Fruit fly (Drosophila melanogaster): Measurements from ENCODE around the gene Ten-a.

The Ten-a gene

DNA sequence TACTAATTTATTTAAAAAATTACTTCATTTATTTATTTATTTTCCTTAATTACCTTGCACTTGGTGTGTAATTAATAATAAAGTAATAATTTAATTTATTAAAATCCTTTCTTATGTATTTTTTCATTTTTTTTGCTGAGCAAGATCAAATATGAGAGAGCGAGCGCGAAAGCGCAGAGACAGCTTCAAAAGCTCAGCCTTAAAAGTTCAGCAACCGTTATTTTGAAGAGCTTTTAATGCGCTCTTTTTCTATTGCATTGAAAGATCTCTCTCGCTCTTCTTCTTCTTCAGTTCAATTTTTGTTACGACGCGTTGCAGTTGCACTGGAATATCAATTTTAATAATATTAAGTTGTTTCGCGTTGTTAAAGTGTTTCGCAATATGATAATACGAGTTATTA is at the start of gene Ten-a:
Ten-a (plus strand) TSS at position 301 of the 400 bp plus-strand sequence.
- TF ChIP-seq CG8478 (optimal IDR thresholded peaks at IDR 0.05) (no peak), CTCF (optimal IDR thresholded peaks at IDR 0.05) (no peak)

DNA sequence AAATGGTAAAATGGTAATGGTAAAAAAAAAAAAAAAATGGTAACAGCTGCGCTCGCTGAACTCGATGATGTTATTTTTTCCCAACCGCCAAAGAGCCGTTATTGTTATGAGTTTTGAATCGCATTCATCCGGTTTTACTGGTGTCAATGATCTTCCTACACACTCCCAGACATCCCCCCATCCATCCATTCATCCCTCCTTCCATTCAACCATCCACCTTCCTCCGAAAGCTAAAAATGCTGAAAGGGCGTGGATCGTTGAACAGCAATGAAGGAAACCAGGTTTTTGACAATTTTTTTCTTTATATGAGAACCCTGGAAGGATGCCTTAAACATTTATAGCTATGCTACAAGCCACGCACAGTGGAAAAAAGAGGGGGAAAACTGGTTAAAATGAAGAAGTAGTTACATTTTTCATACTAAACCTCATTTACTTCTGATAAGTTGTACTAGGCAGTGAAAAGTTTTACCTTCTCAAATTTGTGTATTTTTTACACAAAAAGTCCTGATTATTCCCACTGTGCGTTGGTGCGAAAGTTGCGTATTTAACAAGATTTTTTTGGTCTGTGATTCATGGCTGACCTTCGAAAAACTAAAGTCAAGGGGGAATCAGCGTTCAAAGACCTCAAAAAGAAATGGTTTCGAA is 43.4 kb upstream of the Ten-a start:
- no peak for TF ChIP-seq CG8478 (optimal IDR thresholded peaks at IDR 0.05)
- TF ChIP-seq CTCF (optimal IDR thresholded peaks at IDR 0.05): no peak

DNA sequence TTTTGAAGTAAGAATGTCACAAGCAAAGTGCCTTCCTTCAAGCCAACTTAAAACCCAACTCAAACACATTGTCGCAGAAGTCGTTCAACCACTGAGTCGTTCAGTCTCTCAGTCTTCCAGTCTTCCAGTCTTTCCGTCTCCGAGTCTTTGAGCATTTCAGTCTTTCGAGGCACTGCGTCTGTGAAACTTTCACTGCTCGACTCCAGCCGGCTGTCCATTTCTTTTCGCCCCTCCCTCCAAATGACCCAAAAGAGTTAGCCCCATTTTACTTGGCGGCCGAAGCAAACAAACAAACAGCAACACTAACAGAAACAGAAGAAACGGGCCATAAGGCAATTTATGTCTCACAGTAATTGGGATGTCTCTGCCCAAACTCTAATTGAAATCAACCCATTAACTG is 42.5 kb upstream of the Ten-a start:
- TF ChIP-seq CTCF (optimal IDR thresholded peaks at IDR 0.05) (no peak), CG8478 (optimal IDR thresholded peaks at IDR 0.05) (no peak)

DNA sequence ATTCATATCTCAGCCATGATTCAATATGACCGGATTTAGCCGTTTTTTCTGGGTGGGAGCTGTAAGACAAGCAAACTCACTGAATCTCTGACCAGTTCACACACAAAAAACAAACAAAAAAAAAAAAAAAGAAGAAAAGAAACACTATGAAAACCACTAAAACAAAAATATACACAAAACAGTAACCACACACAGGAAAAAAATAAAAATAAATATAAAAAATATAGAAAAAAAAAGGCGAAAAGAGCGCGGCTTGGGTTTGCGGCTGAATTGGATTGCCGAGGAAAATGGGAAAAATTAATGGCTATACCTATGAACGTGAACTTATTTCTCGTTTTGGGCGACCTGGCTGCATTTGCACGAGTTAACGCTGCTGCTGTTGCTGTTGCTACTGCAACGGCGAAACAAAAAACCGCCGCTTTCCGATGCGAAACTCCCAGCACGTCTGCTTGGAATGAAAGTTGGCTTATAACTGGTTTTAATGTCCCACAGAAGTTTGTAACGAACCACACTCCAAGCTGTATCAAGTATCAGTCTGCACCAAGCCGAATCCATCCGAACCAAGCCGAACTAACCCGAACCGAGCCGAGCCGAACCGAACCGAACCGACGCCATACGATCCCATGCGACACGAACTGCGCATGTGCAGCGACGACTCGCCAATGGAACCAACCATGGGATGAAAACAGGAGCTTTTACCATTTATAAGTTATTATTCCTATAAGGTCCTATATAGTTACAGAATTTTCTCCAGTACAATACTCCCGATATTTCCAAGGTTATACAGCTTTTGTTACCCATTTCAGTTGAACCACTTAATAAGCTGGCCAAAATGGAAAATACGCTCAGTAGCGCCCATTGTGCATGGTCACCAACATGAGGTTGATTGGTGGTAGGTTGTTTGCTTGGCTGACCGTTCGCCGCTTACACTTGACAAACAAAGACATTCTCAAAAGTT is 39.8 kb upstream of the Ten-a start, which contains the start of gene fw:
fw (minus strand) TSS at position 478 of the 958 bp plus-strand sequence.
- TF ChIP-seq CTCF (optimal IDR thresholded peaks at IDR 0.05) (no peak), CG8478 (optimal IDR thresholded peaks at IDR 0.05) (no peak)

DNA sequence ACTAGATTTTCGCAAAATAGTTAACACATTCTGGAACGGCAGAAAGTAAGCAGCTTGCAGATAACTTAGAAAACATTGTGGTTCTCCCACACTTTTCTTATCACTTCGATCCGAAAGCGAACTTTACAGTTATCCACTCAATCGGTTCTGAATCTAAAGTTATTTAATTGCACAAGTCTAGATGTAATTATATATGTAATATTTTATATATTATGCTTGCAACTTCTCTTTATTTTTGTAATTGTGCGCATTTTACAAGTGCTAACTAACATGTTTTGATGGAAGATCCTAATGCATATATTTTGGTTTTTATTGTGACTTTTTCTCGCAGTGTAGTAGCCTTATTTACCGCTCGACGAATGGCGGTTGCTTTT is 39.1 kb upstream of the Ten-a start:
- TF ChIP-seq CG8478 (optimal IDR thresholded peaks at IDR 0.05) (no peak), CTCF (optimal IDR thresholded peaks at IDR 0.05) (no peak)

DNA sequence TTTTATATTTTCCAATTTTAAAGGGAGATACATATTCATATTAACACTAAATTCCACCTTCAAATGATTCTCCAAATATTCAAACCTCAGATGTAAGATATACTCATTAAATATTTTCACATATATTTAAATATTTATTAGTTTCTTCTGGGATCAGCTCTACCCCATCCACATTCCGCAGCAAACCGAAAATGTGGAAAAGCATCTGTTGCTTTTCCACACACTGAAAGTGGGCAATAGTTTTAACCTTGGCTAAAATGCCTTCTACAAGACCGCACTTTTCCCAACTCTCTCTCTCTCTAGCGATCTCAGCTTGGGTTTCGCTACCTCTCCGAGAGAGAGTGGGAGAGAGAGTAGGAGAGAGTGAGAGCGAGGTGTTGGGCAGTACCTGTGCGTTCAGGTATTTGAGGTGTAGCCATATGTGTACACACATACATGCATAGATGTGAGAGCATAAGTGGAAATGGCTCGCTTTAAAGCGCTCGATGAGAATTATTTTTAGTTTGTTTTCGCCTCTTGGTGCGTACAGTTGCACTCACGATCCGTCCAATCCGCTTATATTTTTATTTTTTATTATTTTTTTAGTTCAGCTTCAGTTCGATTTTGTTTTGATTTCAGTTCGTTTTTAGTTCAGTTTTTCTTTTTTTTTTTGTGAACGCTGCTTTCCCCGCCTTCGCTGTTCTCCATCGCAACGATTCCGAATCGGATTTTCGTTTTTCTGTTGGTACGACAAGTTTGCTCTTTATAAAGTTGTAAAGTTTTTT is 36.6 kb upstream of the Ten-a start, which contains the start of gene CG1806:
CG1806 (plus strand) TSS at position 499 of the 764 bp plus-strand sequence.
- no peak for TF ChIP-seq CG8478 (optimal IDR thresholded peaks at IDR 0.05)
- no peak for TF ChIP-seq CTCF (optimal IDR thresholded peaks at IDR 0.05)

DNA sequence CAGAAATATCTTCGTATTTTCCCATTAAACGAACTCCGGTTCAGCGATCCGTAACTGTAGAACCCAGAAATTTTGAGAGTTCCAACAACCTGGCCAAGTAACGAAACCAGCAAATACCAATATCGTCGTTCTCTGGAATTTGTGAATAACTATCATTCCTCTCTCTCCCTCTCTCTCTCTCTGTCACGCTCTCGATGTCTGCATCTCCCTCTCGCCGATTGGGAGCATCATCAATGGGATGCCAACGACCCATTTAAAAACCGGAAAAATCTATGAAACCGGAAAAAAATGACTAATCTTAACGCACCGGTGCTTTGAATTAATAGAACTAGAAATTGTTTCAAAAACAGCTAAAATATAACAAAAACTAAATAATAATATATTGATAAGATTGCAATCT is 35.9 kb upstream of the Ten-a start:
- TF ChIP-seq CTCF (optimal IDR thresholded peaks at IDR 0.05): no peak
- TF ChIP-seq CG8478 (optimal IDR thresholded peaks at IDR 0.05): no peak

DNA sequence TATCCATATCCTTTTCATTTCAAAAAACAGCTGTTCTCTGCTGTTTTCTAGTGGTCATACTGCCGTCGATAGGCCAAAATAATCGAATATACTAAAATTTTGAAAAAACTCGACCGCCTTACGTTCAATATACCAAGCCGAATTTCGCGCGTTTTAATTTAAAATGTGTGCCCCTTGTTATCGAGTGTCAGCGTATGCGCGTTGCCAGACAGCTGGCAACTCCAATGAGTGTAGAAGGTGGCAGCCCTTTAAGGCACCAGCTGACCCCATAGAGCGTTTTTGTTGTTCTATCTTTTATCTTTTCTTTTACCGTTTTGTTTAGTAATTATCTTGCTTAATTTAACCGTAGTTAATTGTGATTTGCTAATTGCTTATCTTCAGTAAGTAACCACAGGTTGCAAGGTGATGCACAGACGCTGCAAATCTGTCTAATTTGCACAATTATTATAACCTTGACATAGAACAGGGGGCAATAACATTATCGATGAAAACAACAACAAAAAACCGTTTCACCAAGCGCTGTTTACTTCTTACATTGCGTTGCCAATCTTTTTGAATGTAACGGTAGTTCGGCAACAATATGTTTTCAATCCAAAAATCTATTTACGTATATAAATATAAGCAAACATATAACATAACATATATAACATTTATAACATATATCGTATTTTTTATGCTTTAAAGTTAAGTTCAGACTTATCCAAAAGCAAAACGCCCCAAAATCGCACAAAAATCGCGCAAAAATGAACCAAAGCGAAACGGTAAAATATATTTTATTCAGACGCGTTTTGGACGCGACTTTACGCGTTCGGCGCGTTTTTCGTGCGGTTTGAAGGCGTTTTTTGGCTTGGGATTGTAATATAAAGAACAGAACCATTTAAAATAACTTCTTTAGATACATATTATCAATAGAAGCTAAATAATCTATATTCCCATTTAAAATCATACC is 31.1 kb upstream of the Ten-a start, which contains the start of the genes CG1492 and regucalcin:
CG1492 (minus strand) TSS at position 63 of the 949 bp plus-strand sequence.
regucalcin (plus strand) TSS at position 229 of the 949 bp plus-strand sequence.
- TF ChIP-seq CTCF (optimal IDR thresholded peaks at IDR 0.05): peak; percentile 50 to 54
- TF ChIP-seq CG8478 (optimal IDR thresholded peaks at IDR 0.05): no peak

DNA sequence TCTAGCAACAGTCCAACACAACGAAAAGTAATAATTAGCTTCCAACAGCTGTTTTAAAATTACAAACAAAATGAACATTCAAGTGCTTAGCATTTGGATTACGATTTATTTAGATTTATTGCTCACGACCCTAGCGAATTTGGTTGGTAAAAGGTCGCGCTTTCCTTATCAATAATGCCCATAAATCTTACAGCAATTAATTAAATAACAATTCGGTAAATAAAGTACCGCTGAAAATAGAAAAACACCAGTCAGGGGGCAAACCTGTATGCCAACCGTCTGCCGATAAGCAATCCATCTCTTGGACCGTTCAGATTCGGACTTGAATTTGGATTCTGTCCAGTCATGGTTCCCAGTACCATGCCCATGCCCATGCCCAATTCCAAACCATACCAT is 30.4 kb upstream of the Ten-a start:
- TF ChIP-seq CG8478 (optimal IDR thresholded peaks at IDR 0.05): no peak
- no peak for TF ChIP-seq CTCF (optimal IDR thresholded peaks at IDR 0.05)

DNA sequence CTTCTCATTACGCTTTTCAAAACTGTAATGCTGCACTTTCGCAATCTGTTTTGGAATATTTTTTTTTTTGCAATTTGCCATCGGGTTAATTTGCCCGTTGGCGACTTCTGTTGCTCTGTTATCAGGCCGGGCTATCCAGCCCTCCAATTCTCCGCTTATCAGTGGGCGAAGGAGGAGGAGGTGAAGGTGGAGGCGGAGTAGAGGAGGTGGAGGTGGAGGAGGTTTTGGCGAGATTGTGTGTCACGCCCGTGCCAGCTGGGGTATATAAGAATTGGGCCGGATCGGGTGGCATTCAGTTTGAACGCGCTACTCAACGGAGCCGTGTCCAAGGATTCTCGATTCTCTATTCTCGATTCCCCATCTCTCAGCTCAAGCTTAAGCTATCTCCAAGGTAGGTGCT is 29.4 kb upstream of the Ten-a start:
- TF ChIP-seq CG8478 (optimal IDR thresholded peaks at IDR 0.05) (no peak), CTCF (optimal IDR thresholded peaks at IDR 0.05) (no peak)

DNA sequence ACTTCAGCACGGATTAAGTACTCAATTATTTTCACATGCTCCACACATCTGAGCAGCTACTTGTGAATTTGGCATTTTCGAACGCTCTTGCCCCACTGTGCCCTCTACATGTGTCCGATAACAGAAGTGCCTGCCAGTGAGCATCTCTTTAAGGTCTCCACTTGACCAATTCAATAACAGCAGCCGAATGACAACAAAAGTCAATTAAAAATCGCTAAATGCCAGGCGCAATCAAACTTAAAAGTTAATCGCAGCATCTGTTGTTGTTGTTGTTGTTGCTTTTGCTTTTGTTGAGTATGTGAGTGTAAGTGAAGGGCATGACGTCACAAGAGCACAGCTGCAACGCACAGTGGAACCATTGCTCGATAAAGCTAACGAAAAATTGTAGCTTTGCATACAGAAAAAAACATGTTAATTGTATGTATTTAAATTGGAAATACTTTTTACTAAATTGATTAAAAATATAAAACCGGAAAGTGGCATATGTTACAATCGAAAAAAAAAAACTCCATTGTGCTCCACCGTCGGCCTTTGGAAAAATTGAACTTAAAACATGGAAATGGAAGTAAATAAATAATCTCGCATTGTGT is 28.6 kb upstream of the Ten-a start:
- no peak for TF ChIP-seq CG8478 (optimal IDR thresholded peaks at IDR 0.05)
- TF ChIP-seq CTCF (optimal IDR thresholded peaks at IDR 0.05): no peak

DNA sequence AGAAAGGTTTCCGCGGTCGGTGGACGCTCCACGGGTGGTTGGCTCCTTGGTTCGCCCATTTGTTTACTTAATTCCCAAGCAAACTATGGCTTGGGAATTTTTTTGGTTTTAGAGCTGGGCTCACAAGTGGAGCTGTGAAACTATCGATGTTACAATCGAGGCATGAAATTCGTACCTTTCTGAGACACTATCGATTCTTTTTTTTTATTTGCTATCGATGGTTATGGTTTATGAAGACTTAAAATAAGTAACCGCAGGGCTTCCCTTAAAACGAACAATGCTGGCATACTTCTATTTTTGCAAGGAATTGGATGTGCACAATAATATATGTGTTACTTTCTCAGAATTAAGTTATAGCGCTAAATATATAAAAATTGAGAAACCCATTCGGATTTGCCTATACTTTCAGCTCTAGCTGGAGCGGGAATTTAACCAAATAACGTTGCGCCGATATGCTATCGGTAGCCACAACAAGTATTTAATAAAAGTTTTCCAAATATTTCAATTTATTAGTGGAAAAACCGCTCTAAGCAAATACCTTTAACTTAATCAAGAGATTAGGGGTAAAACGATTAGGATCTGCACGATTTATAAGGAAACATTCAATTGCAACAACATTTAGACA is 25.6 kb upstream of the Ten-a start, which contains the start of gene Chrac-16:
Chrac-16 (minus strand) TSS at position 147 of the 625 bp plus-strand sequence.
- TF ChIP-seq CTCF (optimal IDR thresholded peaks at IDR 0.05) (no peak), CG8478 (optimal IDR thresholded peaks at IDR 0.05) (no peak)
